Fruit fly (Drosophila melanogaster) whole organism, embryonic: ENCODE results near the gene Cda5.
A peak's percentile ranks its signal among the peaks of the same experiment; 100 is the strongest.

Source experiments
- BEAF-32 ChIP-seq: fragments of 200-800 bp; sonication (Bioruptor generic); optimal IDR thresholded peaks from 3 replicates; lab custom pipeline; 2017; ENCODE audit warnings: missing biosample characterization, missing genetic modification characterization, mild to moderate bottlenecking, moderate library complexity, missing genetic modification reagents
- Bgb ChIP-seq: fragments of 200-800 bp; sonication (Bioruptor generic); IDR thresholded peaks from 2 replicates; pipeline ENCODE4 v1.3.6; 2022; ENCODE audit warnings: missing biosample characterization, missing genetic modification characterization; ENCODE audit not compliant: partially characterized antibody
- CG10366 ChIP-seq: fragments of 200-800 bp; sonication (Bioruptor generic); IDR thresholded peaks from 2 replicates; pipeline ENCODE4 v1.3.6; 2022; ENCODE audit warnings: missing biosample characterization, missing genetic modification characterization
- CG12942 ChIP-seq: fragments of 200-800 bp; sonication (Bioruptor generic); optimal IDR thresholded peaks from 3 replicates; lab custom pipeline; 2016; ENCODE audit warnings: missing biosample characterization, missing genetic modification characterization
- CG13287 ChIP-seq: fragments of 200-800 bp; sonication (Bioruptor generic); IDR thresholded peaks from 2 replicates; pipeline ENCODE4 v1.3.6; 2022; ENCODE audit warnings: missing biosample characterization, missing genetic modification characterization; ENCODE audit not compliant: partially characterized antibody
- CG15514 ChIP-seq: fragments of 200-800 bp; sonication (Bioruptor generic); optimal IDR thresholded peaks from 3 replicates; lab custom pipeline; 2017; ENCODE audit warnings: missing biosample characterization, missing genetic modification characterization, mild to moderate bottlenecking, moderate library complexity, missing genetic modification reagents
- CG1603 ChIP-seq: fragments of 200-800 bp; sonication (Bioruptor generic); optimal IDR thresholded peaks from 2 replicates; lab custom pipeline; 2019; ENCODE audit warnings: missing biosample characterization, mild to moderate bottlenecking, missing genetic modification characterization, moderate library complexity
- CG2202 ChIP-seq: fragments of 200-800 bp; sonication (Bioruptor generic); optimal IDR thresholded peaks from 2 replicates; lab custom pipeline; 2018; ENCODE audit warnings: missing biosample characterization, mild to moderate bottlenecking, missing genetic modification characterization
- CG34376 ChIP-seq: fragments of 200-800 bp; sonication (Bioruptor generic); optimal IDR thresholded peaks from 2 replicates; lab custom pipeline; 2018; ENCODE audit warnings: missing biosample characterization, mild to moderate bottlenecking, missing genetic modification characterization
- CG3726 ChIP-seq: fragments of 200-800 bp; sonication (Bioruptor generic); IDR thresholded peaks from 3 replicates; pipeline ENCODE4, ENCODE4 v1.3.6; 2022; ENCODE audit warnings: missing biosample characterization, missing genetic modification characterization
- CG4617 ChIP-seq: fragments of 200-800 bp; sonication (Bioruptor generic); optimal IDR thresholded peaks from 3 replicates; lab custom pipeline; 2016; ENCODE audit warnings: missing biosample characterization, missing genetic modification characterization, borderline replicate concordance
- CG6791 ChIP-seq: fragments of 200-800 bp; sonication (Bioruptor generic); IDR thresholded peaks from 3 replicates; pipeline ENCODE4 v1.3.6; 2022; ENCODE audit warnings: missing biosample characterization, missing genetic modification characterization; ENCODE audit not compliant: partially characterized antibody
- Chrac-16 ChIP-seq: fragments of 200-800 bp; sonication (Bioruptor generic); optimal IDR thresholded peaks from 3 replicates; lab custom pipeline; 2016; ENCODE audit warnings: missing biosample characterization, missing genetic modification characterization
- Dad ChIP-seq: fragments of 200-800 bp; sonication (Bioruptor generic); optimal IDR thresholded peaks from 3 replicates; lab custom pipeline; 2016; ENCODE audit warnings: missing biosample characterization, missing genetic modification characterization
- Dip2 ChIP-seq: fragments of 200-800 bp; sonication (Bioruptor generic); IDR thresholded peaks from 2 replicates; pipeline ENCODE4 v1.3.6; 2022; ENCODE audit warnings: missing biosample characterization, missing genetic modification characterization
- Dll ChIP-seq: fragments of 200-800 bp; sonication (Bioruptor generic); IDR thresholded peaks from 4 replicates; pipeline ENCODE4 v1.3.6; 2022; ENCODE audit warnings: missing biosample characterization, missing genetic modification characterization; ENCODE audit not compliant: partially characterized antibody
- Dp ChIP-seq: fragments of 200-800 bp; sonication (Bioruptor generic); optimal IDR thresholded peaks from 2 replicates; lab custom pipeline; 2018; ENCODE audit warnings: missing biosample characterization, mild to moderate bottlenecking, missing genetic modification characterization, moderate library complexity
- Dref ChIP-seq: fragments of 200-800 bp; sonication (Bioruptor generic); IDR thresholded peaks from 2 replicates; pipeline ENCODE4 v1.3.6; 2022; ENCODE audit warnings: missing biosample characterization, missing genetic modification characterization
- Drgx ChIP-seq: fragments of 200-800 bp; sonication (Bioruptor generic); IDR thresholded peaks from 2 replicates; pipeline ENCODE4 v1.3.6; 2022; ENCODE audit warnings: missing biosample characterization, missing genetic modification characterization
- E2f2 ChIP-seq: fragments of 200-800 bp; sonication (Bioruptor generic); IDR thresholded peaks from 2 replicates; pipeline ENCODE4 v1.3.6; 2022; ENCODE audit warnings: missing biosample characterization, missing genetic modification characterization
- Ets65A ChIP-seq: fragments of 200-800 bp; sonication (Bioruptor generic); peaks from one replicate; lab custom pipeline; 2016; ENCODE audit warnings: missing biosample characterization, missing genetic modification characterization
- Ets97D ChIP-seq: fragments of 200-800 bp; sonication (Bioruptor generic); optimal IDR thresholded peaks from 3 replicates; lab custom pipeline; 2016; ENCODE audit warnings: missing biosample characterization, missing genetic modification characterization
- MBD-R2 ChIP-seq: fragments of 200-800 bp; sonication (Bioruptor generic); IDR thresholded peaks from 2 replicates; pipeline ENCODE4 v1.3.6; 2022; ENCODE audit warnings: missing biosample characterization, missing genetic modification characterization
- MESR4 ChIP-seq: fragments of 200-800 bp; sonication (Bioruptor generic); optimal IDR thresholded peaks from 2 replicates; lab custom pipeline; 2018; ENCODE audit warnings: missing biosample characterization, mild to moderate bottlenecking, missing genetic modification characterization, moderate library complexity
- Med ChIP-seq: fragments of 200-800 bp; sonication (Bioruptor generic); peaks from one replicate; lab custom pipeline; 2016; ENCODE audit warnings: missing biosample characterization, missing genetic modification characterization, mild to moderate bottlenecking, inconsistent platforms, moderate library complexity
- Oaz ChIP-seq: fragments of 200-800 bp; sonication (Bioruptor generic); IDR thresholded peaks from 2 replicates; pipeline ENCODE4 v1.3.6; 2022; ENCODE audit warnings: missing biosample characterization, missing genetic modification characterization
- Pdp1 ChIP-seq, 2 experiments: fragments of 200-800 bp; sonication (Bioruptor generic); optimal IDR thresholded peaks; 3 replicates each; lab custom pipeline; 2016; ENCODE audit warnings: missing biosample characterization in 2 of 2, missing genetic modification characterization in 2 of 2, mild to moderate bottlenecking in 1 of 2, moderate library complexity in 1 of 2
- Scr ChIP-seq: fragments of 200-800 bp; sonication (Bioruptor generic); IDR thresholded peaks from 2 replicates; pipeline ENCODE4 v1.3.6; 2022; ENCODE audit warnings: missing biosample characterization, missing genetic modification characterization; ENCODE audit not compliant: partially characterized antibody
- croc ChIP-seq: fragments of 200-800 bp; sonication (Bioruptor generic); conservative IDR thresholded peaks from 3 replicates; pipeline ENCODE4 v1.3.6; 2022; ENCODE audit warnings: missing biosample characterization, missing genetic modification characterization
- crp ChIP-seq, 2 experiments: fragments of 200-800 bp; sonication (Bioruptor generic); optimal IDR thresholded peaks; 2 replicates in 1 of 2; 3 replicates in 1 of 2; lab custom pipeline; 2017; ENCODE audit warnings: missing biosample characterization in 2 of 2, missing genetic modification characterization in 2 of 2, mild to moderate bottlenecking in 1 of 2, moderate library complexity in 1 of 2
- gfzf ChIP-seq: fragments of 200-800 bp; sonication (Bioruptor generic); optimal IDR thresholded peaks from 2 replicates; lab custom pipeline; 2016; ENCODE audit warnings: missing biosample characterization, mild to moderate bottlenecking, missing genetic modification characterization, moderate library complexity
- gt ChIP-seq: fragments of 200-800 bp; sonication (Bioruptor generic); IDR thresholded peaks from 2 replicates; pipeline ENCODE4 v1.3.6; 2022; ENCODE audit warnings: missing biosample characterization, missing genetic modification characterization
- ham ChIP-seq: fragments of 200-800 bp; sonication (Bioruptor generic); IDR thresholded peaks from 2 replicates; pipeline ENCODE4 v1.3.6; 2022; ENCODE audit warnings: missing biosample characterization, missing genetic modification characterization
- hb ChIP-seq: fragments of 200-800 bp; sonication (Bioruptor generic); IDR thresholded peaks from 3 replicates; pipeline ENCODE4 v1.3.6; 2022; ENCODE audit warnings: missing biosample characterization, missing genetic modification characterization; ENCODE audit not compliant: partially characterized antibody
- hkb ChIP-seq, 2 experiments: fragments of 200-800 bp in 1 of 2; fragments of >200 bp in 1 of 2; sonication (Bioruptor generic) in 1 of 2; IDR thresholded peaks in 1 of 2; optimal IDR thresholded peaks in 1 of 2; 2 replicates each; pipeline versions ENCODE4 v1.3.6 to Lab custom; 2017 to 2022; ENCODE audit warnings: missing biosample characterization in 1 of 2, missing genetic modification characterization in 1 of 2
- hth ChIP-seq: fragments of >200 bp; optimal IDR thresholded peaks from 2 replicates; lab custom pipeline; 2017; ENCODE audit warnings: inconsistent platforms
- pan ChIP-seq, 4 experiments: fragments of >200 bp in 3 of 4; fragments of 200-800 bp in 1 of 4; sonication (Bioruptor generic) in 1 of 4; optimal IDR thresholded peaks in 3 of 4; IDR thresholded peaks in 1 of 4; 2 replicates each; pipeline versions ENCODE4 v1.3.6 to Lab custom; 2017 to 2022; ENCODE audit warnings: missing biosample characterization in 2 of 4, missing genetic modification characterization in 2 of 4, mixed read lengths in 1 of 4
- phol ChIP-seq: fragments of 200-800 bp; sonication (Bioruptor generic); optimal IDR thresholded peaks from 3 replicates; lab custom pipeline; 2018; ENCODE audit warnings: missing biosample characterization, mild to moderate bottlenecking, missing genetic modification characterization, moderate library complexity
- schlank ChIP-seq: fragments of 200-800 bp; sonication (Bioruptor generic); optimal IDR thresholded peaks from 2 replicates; lab custom pipeline; 2018; ENCODE audit warnings: missing biosample characterization, mild to moderate bottlenecking, missing genetic modification characterization
- stwl ChIP-seq: fragments of 200-800 bp; sonication (Bioruptor generic); optimal IDR thresholded peaks from 3 replicates; lab custom pipeline; 2018; ENCODE audit warnings: missing biosample characterization, mild to moderate bottlenecking, missing genetic modification characterization, moderate library complexity
- sug ChIP-seq: fragments of 200-800 bp; optimal IDR thresholded peaks from 2 replicates; lab custom pipeline; 2019; ENCODE audit warnings: missing biosample characterization, mild to moderate bottlenecking, missing genetic modification characterization, moderate library complexity
- trem ChIP-seq: fragments of 200-800 bp; optimal IDR thresholded peaks from 3 replicates; lab custom pipeline; 2019; ENCODE audit warnings: missing biosample characterization, mild to moderate bottlenecking, missing genetic modification characterization, moderate library complexity
- twi ChIP-seq: fragments of 200-800 bp; optimal IDR thresholded peaks from 2 replicates; lab custom pipeline; 2019; ENCODE audit warnings: missing biosample characterization, mild to moderate bottlenecking, missing genetic modification characterization, moderate library complexity

Gene Cda5

DNA sequence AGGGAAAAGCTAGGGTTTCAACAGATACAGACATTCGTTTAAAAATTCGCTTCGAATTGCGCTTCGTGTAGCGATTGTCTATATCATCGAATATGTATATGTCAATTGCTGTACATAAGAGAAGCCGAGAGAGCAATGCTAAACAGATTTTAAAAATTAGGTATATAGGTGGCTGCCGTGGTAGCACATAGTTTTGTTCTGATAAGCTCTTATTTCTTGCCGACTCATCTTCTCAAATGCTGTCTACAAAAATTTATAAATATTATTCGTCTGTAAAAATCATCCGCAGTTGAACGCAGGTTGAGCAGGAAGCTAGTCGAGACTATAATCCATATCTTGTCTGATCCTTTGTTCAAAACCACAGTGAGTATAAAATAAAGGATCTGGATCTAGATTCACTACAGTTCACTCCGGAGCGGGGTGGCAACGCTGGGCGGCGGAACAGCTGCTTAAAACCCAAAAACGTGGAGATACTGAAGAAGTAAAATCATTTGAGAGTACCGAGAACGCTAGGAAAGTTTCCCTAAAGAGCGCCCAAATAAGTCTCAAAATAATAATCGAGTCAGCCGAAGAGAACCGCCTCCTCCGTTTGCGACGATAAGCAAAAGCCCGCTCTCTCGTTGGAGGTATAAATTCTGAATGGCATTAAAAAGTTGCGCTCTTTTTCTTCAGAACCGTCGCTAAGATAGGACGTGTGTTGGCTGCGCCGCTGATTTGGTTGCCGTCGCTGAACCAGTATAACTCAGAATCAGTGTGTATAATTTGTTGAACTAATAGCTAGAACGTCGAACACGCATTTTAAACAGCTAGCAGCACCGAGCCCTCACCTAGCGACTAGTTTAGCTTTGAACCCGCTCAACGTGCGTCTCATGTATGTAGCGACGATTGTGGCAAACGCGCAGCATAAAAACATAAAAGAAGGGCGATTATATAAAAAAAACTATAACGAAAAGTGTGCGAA lies 42.6 kb upstream of the Cda5 start (continued):
- TF ChIP-seq phol (tag; lab: Kevin White, UChicago), result no peak

DNA sequence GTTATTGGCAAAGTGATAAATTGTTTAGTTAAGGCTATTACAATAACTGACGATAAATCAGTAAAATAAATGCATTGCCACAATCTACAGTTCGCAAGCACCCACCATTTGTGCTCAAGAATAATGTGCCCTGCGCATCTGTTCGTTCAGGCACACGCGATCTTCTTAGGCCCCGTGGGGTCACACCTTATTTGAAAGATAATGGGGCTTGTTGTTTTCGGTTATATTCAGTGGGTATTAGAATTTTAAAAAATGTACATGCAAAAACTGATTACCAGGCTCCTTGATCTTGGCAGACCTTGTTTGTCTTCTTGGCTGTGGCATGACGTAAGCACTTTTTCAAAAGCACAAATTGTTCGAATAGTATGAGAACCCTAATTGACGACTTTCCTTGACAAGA lies 41.8 kb upstream of the Cda5 start:
- 0 out of 3 replicates have a peak, but pooled peaks have one; percentile 9 for TF ChIP-seq CG6791 (GFP tag; lab: Robert Waterston, UW)
- TF ChIP-seq CG3726 (GFP tag; lab: Robert Waterston, UW), result no peak
- peak; percentile 38 for TF ChIP-seq Med (GFP tag; lab: Kevin White, UChicago)
- peak; percentile 25 for TF ChIP-seq gfzf (GFP tag; lab: Kevin White, UChicago)
- TF ChIP-seq Pdp1 (GFP tag; optimal IDR thresholded peaks at IDR 0.05; lab: Kevin White, UChicago), result peak in 1 of 2 experiments; percentile 48
- peak; percentile 42 for TF ChIP-seq CG34376 (GFP tag; lab: Kevin White, UChicago)
- no peak for TF ChIP-seq croc (GFP tag; lab: Robert Waterston, UW)
- no peak for TF ChIP-seq pan (optimal IDR thresholded peaks at IDR 0.05; lab: Kevin White, UChicago)
- no peak for TF ChIP-seq pan (GFP tag; optimal IDR thresholded peaks at IDR 0.05 in 1 of 2, IDR thresholded peaks at IDR 0.05 in 1 of 2)
- peak; percentile 81 for TF ChIP-seq sug (tag; lab: Kevin White, UChicago)

DNA sequence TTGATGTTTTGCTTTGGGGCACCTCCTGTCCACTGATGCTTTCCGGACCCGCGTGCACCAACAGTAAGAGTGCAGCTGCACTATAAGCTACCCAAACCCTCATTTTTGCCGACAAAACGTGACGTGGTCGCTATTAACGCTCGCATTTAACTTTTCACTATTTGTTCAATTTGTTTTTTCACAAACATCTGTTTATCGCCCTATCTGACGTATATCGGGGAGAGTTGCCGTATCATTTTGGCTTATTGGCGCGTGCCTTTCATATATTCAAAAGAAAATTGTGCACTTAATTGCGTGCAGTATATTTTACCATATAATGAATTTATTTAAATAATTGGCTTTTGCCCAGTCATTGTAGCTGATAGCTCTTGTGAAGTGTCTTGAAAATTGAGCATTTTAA lies 41.3 kb upstream of the Cda5 start, which contains the start of the genes Nhe1 and Sam-S:
Gene Nhe1, minus strand, starts transcription at position 193 of the 400 bp plus-strand sequence.
Gene Sam-S, plus strand, starts transcription at position 364 of the 400 bp plus-strand sequence.
- TF ChIP-seq hkb (optimal IDR thresholded peaks at IDR 0.05; lab: Kevin White, UChicago) (no peak), hkb (GFP tag; IDR thresholded peaks at IDR 0.05; lab: Robert Waterston, UW) (no peak), twi (tag; lab: Kevin White, UChicago) (peak; percentile 15), MBD-R2 (GFP tag; lab: Robert Waterston, UW) (peak; percentile 44; the same call in 1 of the 2 replicates), CG2202 (tag; lab: Kevin White, UChicago) (no peak), CG12942 (GFP tag; lab: Kevin White, UChicago) (no peak), Oaz (no peak), Dad (GFP tag; lab: Kevin White, UChicago) (no peak), CG1603 (tag; lab: Kevin White, UChicago) (peak; percentile 8), Dll (GFP tag; lab: Robert Waterston, UW) (peak; percentile 43; the same call in 1 of the 4 replicates), Ets97D (GFP tag; lab: Kevin White, UChicago) (peak; percentile 6), hth (lab: Kevin White, UChicago) (no peak), Dp (GFP tag; lab: Kevin White, UChicago) (peak; percentile 83), CG15514 (GFP tag; lab: Kevin White, UChicago) (peak; percentile 95), Dip2 (GFP tag; lab: Robert Waterston, UW) (no peak), MESR4 (GFP tag; lab: Kevin White, UChicago) (peak; percentile 83), schlank (tag; lab: Kevin White, UChicago) (no peak), Chrac-16 (no peak), CG13287 (GFP tag; lab: Robert Waterston, UW) (peak; percentile 54), BEAF-32 (GFP tag; lab: Kevin White, UChicago) (peak; percentile 31), stwl (tag; lab: Kevin White, UChicago) (peak; percentile 8), Bgb (GFP tag; lab: Robert Waterston, UW) (0 out of 2 replicates have a peak, but pooled peaks have one; percentile 10), trem (tag; lab: Kevin White, UChicago) (peak; percentile 9), Scr (GFP tag; lab: Robert Waterston, UW) (peak; percentile 14), crp (GFP tag; optimal IDR thresholded peaks at IDR 0.05; lab: Kevin White, UChicago) (peak in 1 of 2 experiments; percentile 78), Dref (GFP tag; lab: Robert Waterston, UW) (peak; percentile 55), gt (no peak), hb (GFP tag; lab: Robert Waterston, UW) (no peak), E2f2 (peak; percentile 89), CG4617 (GFP tag; lab: Kevin White, UChicago) (peak; percentile 38), Drgx (GFP tag; lab: Robert Waterston, UW) (no peak), Ets65A (no peak), CG10366 (GFP tag; lab: Robert Waterston, UW) (no peak), ham (GFP tag; lab: Robert Waterston, UW) (no peak)
